Worm (Caenorhabditis elegans): ENCODE data around the gene rabr-2.

DNA sequence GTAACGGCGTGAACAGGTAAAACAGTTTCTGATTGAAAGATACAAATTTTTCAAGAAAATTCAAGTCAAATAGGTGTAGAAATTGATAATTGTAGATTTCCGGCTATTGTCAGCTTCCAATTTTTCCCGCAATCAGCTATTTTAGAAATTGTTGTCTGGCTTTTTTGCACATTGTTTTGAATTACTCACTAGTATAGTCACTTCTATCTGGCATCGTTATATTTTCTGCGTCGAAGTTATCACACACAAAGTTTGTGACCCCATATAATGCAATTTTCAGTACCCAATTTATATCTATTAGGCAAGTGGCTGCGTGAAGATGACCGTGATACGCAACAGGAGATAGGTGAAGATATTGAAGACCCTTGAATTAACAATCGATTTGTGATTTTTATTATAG, 47.9 kb downstream of the rabr-2 start:
- TF ChIP-seq flt-1 (GFP tag; IDR thresholded peaks at IDR 0.05) (no peak), hnd-1 (tag; optimal IDR thresholded peaks at IDR 0.05) (no peak), hmg-4 (GFP tag; optimal IDR thresholded peaks at IDR 0.05) (no peak), pes-1 (GFP tag; IDR thresholded peaks at IDR 0.05) (no peak), ama-1 (optimal IDR thresholded peaks at IDR 0.05) (no peak), sea-1 (GFP tag; conservative IDR thresholded peaks at IDR 0.05) (no peak)

All from whole organism, early embryonic.